Worm (Caenorhabditis elegans) whole organism, late embryonic: ENCODE measurements around the gene exc-7.

Experiments
- Y22D7AL.16 ChIP-seq: sonication (generic microtip); optimal IDR thresholded peaks from 2 replicates; lab custom pipeline; 2016; ENCODE audit warnings: missing genetic modification characterization, missing compliant biosample characterization
- ceh-2 ChIP-seq: sonication (generic microtip); optimal IDR thresholded peaks from 2 replicates; lab custom pipeline; 2016; ENCODE audit warnings: missing genotype, missing genetic modification characterization, missing compliant biosample characterization
- ceh-31 ChIP-seq: sonication (generic microtip); optimal IDR thresholded peaks from 2 replicates; lab custom pipeline; 2016; ENCODE audit warnings: missing genetic modification characterization, missing compliant biosample characterization
- ceh-6 ChIP-seq: fragments of 200-800 bp; sonication (Bioruptor generic); optimal IDR thresholded peaks from 2 replicates; lab custom pipeline; 2018; ENCODE audit warnings: mild to moderate bottlenecking, missing genetic modification characterization, missing compliant biosample characterization
- dmd-4 ChIP-seq: sonication (generic microtip); optimal IDR thresholded peaks from 2 replicates; lab custom pipeline; 2016; ENCODE audit warnings: borderline replicate concordance, missing genetic modification characterization, missing compliant biosample characterization
- gmeb-2 ChIP-seq: sonication (generic microtip); optimal IDR thresholded peaks from 2 replicates; lab custom pipeline; 2016; ENCODE audit warnings: missing genetic modification characterization, inconsistent platforms, missing compliant biosample characterization
- lin-11 ChIP-seq: fragments of 200-800 bp; sonication (Bioruptor generic); optimal IDR thresholded peaks from 2 replicates; lab custom pipeline; 2018; ENCODE audit warnings: mild to moderate bottlenecking, missing genetic modification characterization, missing compliant biosample characterization
- nhr-11 ChIP-seq: fragments of 150-350 bp; optimal IDR thresholded peaks from 2 replicates; lab custom pipeline; 2014; ENCODE audit warnings: missing biosample characterization, missing genetic modification characterization
- nhr-232 ChIP-seq: sonication (generic microtip); optimal IDR thresholded peaks from 2 replicates; lab custom pipeline; 2016; ENCODE audit warnings: missing genetic modification characterization, missing compliant biosample characterization
- pha-4 ChIP-seq: fragments of 150-350 bp; optimal IDR thresholded peaks from 2 replicates; lab custom pipeline; 2018; ENCODE audit warnings: missing biosample characterization, missing genetic modification reagents, missing genetic modification characterization
- pros-1 ChIP-seq: fragments of 150-350 bp; optimal IDR thresholded peaks from 2 replicates; lab custom pipeline; 2014; ENCODE audit warnings: missing biosample characterization, missing genetic modification reagents, missing genetic modification characterization
- rnt-1 ChIP-seq: sonication (generic microtip); optimal IDR thresholded peaks from 2 replicates; lab custom pipeline; 2016; ENCODE audit warnings: missing genetic modification characterization, missing compliant biosample characterization
- sox-4 ChIP-seq: sonication (generic microtip); optimal IDR thresholded peaks from 2 replicates; lab custom pipeline; 2017; ENCODE audit warnings: mild to moderate bottlenecking, missing genetic modification characterization, inconsistent platforms, missing compliant biosample characterization
- ttx-3 ChIP-seq: sonication (generic microtip); optimal IDR thresholded peaks from 2 replicates; lab custom pipeline; 2016; ENCODE audit warnings: missing genetic modification reagents, missing genetic modification characterization, missing compliant biosample characterization

DNA sequence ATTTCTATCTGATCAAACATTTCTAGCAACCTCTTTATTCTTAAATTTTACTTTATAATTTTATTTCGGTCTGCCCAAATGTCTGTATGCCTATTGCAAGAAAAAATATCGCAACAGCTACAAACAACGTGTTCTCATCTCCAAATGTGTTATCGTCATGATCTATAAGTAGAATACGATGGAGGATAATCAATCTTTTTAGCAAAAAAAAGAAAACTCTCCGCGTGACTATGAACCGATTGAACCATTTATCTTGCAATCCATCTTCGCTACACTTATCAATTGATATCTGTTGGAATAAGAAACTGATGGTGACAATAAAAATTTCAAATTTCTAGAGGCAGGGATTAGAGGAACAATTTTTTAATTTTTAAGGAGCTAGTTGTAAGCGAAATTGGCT, 30.2 kb downstream of the exc-7 start:
- TF ChIP-seq lin-11 (tag; lab: Kevin White, UChicago) (no peak), ceh-2 (no peak), Y22D7AL.16 (tag; lab: Kevin White, UChicago) (no peak), dmd-4 (tag; lab: Kevin White, UChicago) (no peak), gmeb-2 (tag; lab: Kevin White, UChicago) (no peak), nhr-232 (tag; lab: Kevin White, UChicago) (no peak), sox-4 (tag; lab: Kevin White, UChicago) (no peak), ttx-3 (tag; lab: Kevin White, UChicago) (no peak), pha-4 (tag; lab: Kevin White, UChicago) (no peak), rnt-1 (tag; lab: Kevin White, UChicago) (no peak), nhr-11 (tag; lab: Kevin White, UChicago) (no peak), ceh-31 (tag; lab: Kevin White, UChicago) (no peak), pros-1 (tag; lab: Kevin White, UChicago) (no peak), ceh-6 (GFP tag; lab: Kevin White, UChicago) (no peak)
